Fruit fly (Drosophila melanogaster) whole organism, embryonic: ENCODE measurements around the gene chif.

ENCODE experiments used
- Aef1 ChIP-seq: fragments of 200-800 bp; sonication (Bioruptor generic); IDR thresholded peaks from 3 replicates; pipeline ENCODE4 v1.3.6; 2022; ENCODE audit warnings: missing biosample characterization, missing genetic modification characterization
- Bdp1 ChIP-seq: fragments of 200-800 bp; sonication (Bioruptor generic); optimal IDR thresholded peaks from 3 replicates; lab custom pipeline; 2016; ENCODE audit warnings: missing biosample characterization, missing genetic modification characterization
- CG10147 ChIP-seq: fragments of 200-800 bp; sonication (Bioruptor generic); optimal IDR thresholded peaks from 2 replicates; lab custom pipeline; 2019; ENCODE audit warnings: missing biosample characterization, mild to moderate bottlenecking, missing genetic modification characterization, moderate library complexity
- CG10462 ChIP-seq: fragments of 200-800 bp; sonication (Bioruptor generic); optimal IDR thresholded peaks from 2 replicates; lab custom pipeline; 2016; ENCODE audit warnings: missing biosample characterization, missing genetic modification characterization
- CG11085 ChIP-seq: fragments of 200-800 bp; sonication (Bioruptor generic); IDR thresholded peaks from 2 replicates; pipeline ENCODE4 v1.3.6; 2022; ENCODE audit warnings: missing biosample characterization, missing genetic modification characterization
- CG12942 ChIP-seq: fragments of 200-800 bp; sonication (Bioruptor generic); optimal IDR thresholded peaks from 3 replicates; lab custom pipeline; 2016; ENCODE audit warnings: missing biosample characterization, missing genetic modification characterization
- CG15073 ChIP-seq: fragments of 200-800 bp; sonication (Bioruptor generic); optimal IDR thresholded peaks from 2 replicates; lab custom pipeline; 2016; ENCODE audit warnings: missing biosample characterization, missing genetic modification characterization
- CG17912 ChIP-seq: fragments of 200-800 bp; sonication (Bioruptor generic); optimal IDR thresholded peaks from 2 replicates; lab custom pipeline; 2018; ENCODE audit warnings: missing biosample characterization, mild to moderate bottlenecking, missing genetic modification characterization
- CG33557 ChIP-seq: fragments of 200-800 bp; sonication (Bioruptor generic); optimal IDR thresholded peaks from 2 replicates; lab custom pipeline; 2019; ENCODE audit warnings: missing biosample characterization, mild to moderate bottlenecking, missing genetic modification characterization, moderate library complexity
- CG34224 ChIP-seq: fragments of 200-800 bp; sonication (Bioruptor generic); IDR thresholded peaks from 3 replicates; pipeline ENCODE4 v1.3.6; 2022; ENCODE audit warnings: missing biosample characterization, missing genetic modification characterization; ENCODE audit not compliant: partially characterized antibody
- CG34422 ChIP-seq: fragments of 200-800 bp; sonication (Bioruptor generic); IDR thresholded peaks from 3 replicates; pipeline ENCODE4 v1.3.6; 2022; ENCODE audit warnings: missing biosample characterization, missing genetic modification characterization
- CG5180 ChIP-seq: fragments of 200-800 bp; sonication (Bioruptor generic); optimal IDR thresholded peaks from 3 replicates; lab custom pipeline; 2017; ENCODE audit warnings: missing biosample characterization, missing genetic modification characterization, mild to moderate bottlenecking, moderate library complexity, missing genetic modification reagents
- CG5953 ChIP-seq: fragments of 200-800 bp; sonication (Bioruptor generic); IDR thresholded peaks from 2 replicates; pipeline ENCODE4 v1.3.6; 2022; ENCODE audit warnings: missing biosample characterization, missing genetic modification characterization
- CG6813 ChIP-seq: fragments of 200-800 bp; sonication (Bioruptor generic); optimal IDR thresholded peaks from 2 replicates; lab custom pipeline; 2017; ENCODE audit warnings: missing biosample characterization, missing genetic modification characterization, mild to moderate bottlenecking, moderate library complexity, missing genetic modification reagents
- CG7928 ChIP-seq: fragments of 200-800 bp; sonication (Bioruptor generic); optimal IDR thresholded peaks from 2 replicates; lab custom pipeline; 2017; ENCODE audit warnings: missing biosample characterization, mild to moderate bottlenecking, missing genetic modification characterization
- CG9215 ChIP-seq: fragments of 200-800 bp; sonication (Bioruptor generic); IDR thresholded peaks from 2 replicates; pipeline ENCODE4 v1.3.6; 2022; ENCODE audit warnings: missing biosample characterization, missing genetic modification characterization
- CG9797 ChIP-seq: fragments of 200-800 bp; sonication (Bioruptor generic); optimal IDR thresholded peaks from 3 replicates; lab custom pipeline; 2018; ENCODE audit warnings: missing biosample characterization, mild to moderate bottlenecking, missing genetic modification characterization
- CHES-1-like ChIP-seq: fragments of 200-800 bp; sonication (Bioruptor generic); optimal IDR thresholded peaks from 2 replicates; lab custom pipeline; 2016; ENCODE audit warnings: missing biosample characterization, missing genetic modification characterization
- CkIIα-i1 ChIP-seq: fragments of 200-800 bp; sonication (Bioruptor generic); IDR thresholded peaks from 2 replicates; pipeline ENCODE4 v1.3.6; 2022; ENCODE audit warnings: missing biosample characterization, missing genetic modification characterization
- Deaf1 ChIP-seq: fragments of 200-800 bp; optimal IDR thresholded peaks from 3 replicates; lab custom pipeline; 2019; ENCODE audit warnings: missing biosample characterization, mild to moderate bottlenecking, missing genetic modification characterization, moderate library complexity
- HLH4C ChIP-seq: fragments of 200-800 bp; sonication (Bioruptor generic); IDR thresholded peaks from 3 replicates; pipeline ENCODE4 v1.3.6; 2022; ENCODE audit warnings: missing biosample characterization, missing genetic modification characterization; ENCODE audit not compliant: partially characterized antibody
- HLH54F ChIP-seq: fragments of 200-800 bp; sonication (Bioruptor generic); optimal IDR thresholded peaks from 3 replicates; lab custom pipeline; 2016; ENCODE audit warnings: missing biosample characterization, missing genetic modification characterization
- Jarid2 ChIP-seq: fragments of 200-800 bp; sonication (Bioruptor generic); optimal IDR thresholded peaks from 3 replicates; lab custom pipeline; 2017; ENCODE audit warnings: mild to moderate bottlenecking, missing biosample characterization, missing genetic modification reagents, missing genetic modification characterization
- MBD-R2 ChIP-seq: fragments of 200-800 bp; sonication (Bioruptor generic); IDR thresholded peaks from 2 replicates; pipeline ENCODE4 v1.3.6; 2022; ENCODE audit warnings: missing biosample characterization, missing genetic modification characterization
- MESR4 ChIP-seq: fragments of 200-800 bp; sonication (Bioruptor generic); optimal IDR thresholded peaks from 2 replicates; lab custom pipeline; 2018; ENCODE audit warnings: missing biosample characterization, mild to moderate bottlenecking, missing genetic modification characterization, moderate library complexity
- NK7.1 ChIP-seq: fragments of 200-800 bp; sonication (Bioruptor generic); optimal IDR thresholded peaks from 3 replicates; lab custom pipeline; 2016; ENCODE audit warnings: missing biosample characterization, missing genetic modification characterization
- PHDP ChIP-seq: fragments of 200-800 bp; sonication (Bioruptor generic); optimal IDR thresholded peaks from 3 replicates; lab custom pipeline; 2018; ENCODE audit warnings: missing biosample characterization, mild to moderate bottlenecking, missing genetic modification characterization, moderate library complexity
- Pdp1 ChIP-seq, 2 experiments: fragments of 200-800 bp; sonication (Bioruptor generic); optimal IDR thresholded peaks; 3 replicates each; lab custom pipeline; 2016; ENCODE audit warnings: missing biosample characterization in 2 of 2, missing genetic modification characterization in 2 of 2, mild to moderate bottlenecking in 1 of 2, moderate library complexity in 1 of 2
- Ptx1 ChIP-seq: fragments of 200-800 bp; sonication (Bioruptor generic); IDR thresholded peaks from 2 replicates; pipeline ENCODE4 v1.3.6; 2022; ENCODE audit warnings: missing biosample characterization, missing genetic modification characterization
- Scr ChIP-seq: fragments of 200-800 bp; sonication (Bioruptor generic); IDR thresholded peaks from 2 replicates; pipeline ENCODE4 v1.3.6; 2022; ENCODE audit warnings: missing biosample characterization, missing genetic modification characterization; ENCODE audit not compliant: partially characterized antibody
- Side ChIP-seq: fragments of 200-800 bp; sonication (Bioruptor generic); optimal IDR thresholded peaks from 2 replicates; lab custom pipeline; 2016; ENCODE audit warnings: missing biosample characterization, missing genetic modification characterization
- Vsx1 ChIP-seq: fragments of 200-800 bp; sonication (Bioruptor generic); optimal IDR thresholded peaks from 2 replicates; lab custom pipeline; 2017; ENCODE audit warnings: missing biosample characterization, mild to moderate bottlenecking, missing genetic modification characterization, missing genetic modification reagents
- bigmax ChIP-seq: fragments of 200-800 bp; sonication (Bioruptor generic); optimal IDR thresholded peaks from 2 replicates; lab custom pipeline; 2018; ENCODE audit warnings: missing biosample characterization, mild to moderate bottlenecking, missing genetic modification characterization
- cas ChIP-seq: fragments of 200-800 bp; sonication (Bioruptor generic); IDR thresholded peaks from 2 replicates; pipeline ENCODE4 v1.3.6; 2022; ENCODE audit warnings: missing biosample characterization, missing genetic modification characterization
- chn ChIP-seq: fragments of 200-800 bp; sonication (Bioruptor generic); optimal IDR thresholded peaks from 2 replicates; lab custom pipeline; 2016; ENCODE audit warnings: missing biosample characterization, missing genetic modification characterization
- dmrt99B ChIP-seq: fragments of 200-800 bp; sonication (Bioruptor generic); optimal IDR thresholded peaks from 2 replicates; lab custom pipeline; 2018; ENCODE audit warnings: missing biosample characterization, mild to moderate bottlenecking, missing genetic modification characterization, moderate library complexity
- en ChIP-seq: fragments of 200-800 bp; sonication (Bioruptor generic); optimal IDR thresholded peaks from 2 replicates; lab custom pipeline; 2016; ENCODE audit warnings: missing biosample characterization, missing genetic modification characterization
- fd3F ChIP-seq: fragments of 200-800 bp; sonication (Bioruptor generic); optimal IDR thresholded peaks from 2 replicates; lab custom pipeline; 2018; ENCODE audit warnings: missing biosample characterization, mild to moderate bottlenecking, missing genetic modification characterization, moderate library complexity
- grau ChIP-seq: fragments of 200-800 bp; optimal IDR thresholded peaks from 3 replicates; lab custom pipeline; 2019; ENCODE audit warnings: missing biosample characterization, mild to moderate bottlenecking, missing genetic modification characterization, moderate library complexity
- knrl ChIP-seq: fragments of 200-800 bp; sonication (Bioruptor generic); IDR thresholded peaks from 3 replicates; pipeline ENCODE4 v1.3.6; 2022; ENCODE audit warnings: missing biosample characterization, missing genetic modification characterization; ENCODE audit not compliant: partially characterized antibody
- mld ChIP-seq: fragments of 200-800 bp; sonication (Bioruptor generic); IDR thresholded peaks from 3 replicates; pipeline ENCODE4 v1.3.6; 2022; ENCODE audit warnings: missing biosample characterization, missing genetic modification characterization; ENCODE audit not compliant: partially characterized antibody
- oc ChIP-seq: fragments of 200-800 bp; sonication (Bioruptor generic); optimal IDR thresholded peaks from 2 replicates; lab custom pipeline; 2018; ENCODE audit warnings: missing biosample characterization, mild to moderate bottlenecking, missing genetic modification characterization, moderate library complexity
- onecut ChIP-seq: fragments of 200-800 bp; sonication (Bioruptor generic); IDR thresholded peaks from 2 replicates; pipeline ENCODE4 v1.3.6; 2022; ENCODE audit warnings: missing biosample characterization, missing genetic modification characterization
- seq ChIP-seq: fragments of 200-800 bp; sonication (Bioruptor generic); IDR thresholded peaks from 2 replicates; pipeline ENCODE4 v1.3.6; 2022; ENCODE audit warnings: missing biosample characterization, missing genetic modification characterization
- sima ChIP-seq: fragments of 200-800 bp; sonication (Bioruptor generic); optimal IDR thresholded peaks from 2 replicates; lab custom pipeline; 2016; ENCODE audit warnings: missing biosample characterization, missing genetic modification characterization
- slou ChIP-seq: fragments of 200-800 bp; sonication (Bioruptor generic); optimal IDR thresholded peaks from 3 replicates; lab custom pipeline; 2016; ENCODE audit warnings: missing biosample characterization, missing genetic modification characterization
- ssp ChIP-seq: fragments of 200-800 bp; sonication (Bioruptor generic); IDR thresholded peaks from 2 replicates; pipeline ENCODE4 v1.3.6; 2022; ENCODE audit warnings: missing biosample characterization, missing genetic modification characterization
- twi ChIP-seq: fragments of 200-800 bp; optimal IDR thresholded peaks from 2 replicates; lab custom pipeline; 2019; ENCODE audit warnings: missing biosample characterization, mild to moderate bottlenecking, missing genetic modification characterization, moderate library complexity
- vfl ChIP-seq: fragments of 200-800 bp; sonication (Bioruptor generic); optimal IDR thresholded peaks from 2 replicates; lab custom pipeline; 2016; ENCODE audit warnings: missing biosample characterization, missing genetic modification characterization

Gene chif

DNA sequence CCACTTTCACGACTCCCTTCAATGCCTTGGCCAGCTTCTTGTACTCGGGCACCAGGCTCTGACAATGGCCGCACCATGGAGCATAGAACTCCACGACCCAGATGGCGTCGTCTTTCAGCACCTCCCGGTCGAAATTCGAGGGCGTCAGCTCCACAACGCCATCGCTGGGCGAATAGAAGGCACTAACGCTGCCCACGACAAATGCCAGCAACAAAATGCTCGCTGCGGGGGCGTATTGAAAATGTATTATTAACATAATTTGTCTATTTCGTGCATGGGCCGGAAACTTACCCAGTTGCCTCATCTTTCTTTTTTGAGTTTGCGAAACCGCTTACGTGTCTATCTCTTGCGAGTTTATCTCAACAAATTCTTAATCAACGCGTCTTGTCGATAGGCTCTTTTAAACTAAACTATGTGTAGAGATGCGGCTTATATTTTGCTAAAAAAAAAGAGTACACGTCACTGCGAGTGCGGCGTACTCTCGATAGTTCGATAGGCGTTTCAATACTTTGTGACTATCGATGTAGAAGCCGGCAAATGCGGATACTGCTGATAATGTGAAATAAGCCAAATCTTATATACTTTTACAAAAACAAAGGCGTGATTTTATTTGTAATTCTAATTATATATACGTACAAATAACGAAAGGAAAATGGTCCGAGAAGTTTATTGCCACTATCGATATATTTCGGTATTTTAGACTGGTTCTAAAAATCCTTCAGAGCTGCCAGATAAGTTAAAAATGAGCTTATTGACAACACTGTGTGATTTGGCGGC is 4.0 kb upstream of the chif start, which contains the start of gene CaBP1 (continued):
- no peak for TF ChIP-seq dmrt99B (tag; lab: Kevin White, UChicago)
- no peak for TF ChIP-seq CG33557 (GFP tag; lab: Kevin White, UChicago)
- no peak for TF ChIP-seq Side
- no peak for TF ChIP-seq HLH54F (GFP tag; lab: Kevin White, UChicago)
- no peak for TF ChIP-seq CkIIα-i1
- no peak for TF ChIP-seq onecut (GFP tag; lab: Robert Waterston, UW)
- TF ChIP-seq CG15073: no peak
- TF ChIP-seq CG7928: no peak
- TF ChIP-seq CG12942 (GFP tag; lab: Kevin White, UChicago): no peak
- no peak for TF ChIP-seq twi
- TF ChIP-seq CG11085 (GFP tag; lab: Robert Waterston, UW): no peak
- TF ChIP-seq CG10462: no peak
- TF ChIP-seq sima: no peak
- no peak for TF ChIP-seq Vsx1 (GFP tag; lab: Kevin White, UChicago)
- no peak for TF ChIP-seq CG5953
- TF ChIP-seq Scr (GFP tag; lab: Robert Waterston, UW): peak; percentile 98
- TF ChIP-seq MESR4 (GFP tag; lab: Kevin White, UChicago): peak; percentile 71
- TF ChIP-seq MBD-R2: no peak
- no peak for TF ChIP-seq bigmax (GFP tag; lab: Kevin White, UChicago)
- peak; percentile 24 for TF ChIP-seq CG9797 (GFP tag; lab: Kevin White, UChicago)
- no peak for TF ChIP-seq Aef1 (GFP tag; lab: Robert Waterston, UW)
- no peak for TF ChIP-seq cas (GFP tag; lab: Robert Waterston, UW)
- TF ChIP-seq knrl (GFP tag; lab: Robert Waterston, UW): peak; percentile 93
- peak; percentile 76; the same call in 2 of the 3 replicates for TF ChIP-seq mld (GFP tag; lab: Robert Waterston, UW)
- TF ChIP-seq grau: no peak
- TF ChIP-seq PHDP (tag; lab: Kevin White, UChicago): no peak
- no peak for TF ChIP-seq en
- no peak for TF ChIP-seq NK7.1 (GFP tag; lab: Kevin White, UChicago)
- peak; percentile 98 for TF ChIP-seq CG34224
- no peak for TF ChIP-seq chn (GFP tag; lab: Kevin White, UChicago)
- TF ChIP-seq CG9215 (GFP tag; lab: Robert Waterston, UW): no peak
- no peak for TF ChIP-seq ssp (GFP tag; lab: Robert Waterston, UW)
- no peak for TF ChIP-seq Ptx1 (GFP tag; lab: Robert Waterston, UW)
- no peak for TF ChIP-seq fd3F (GFP tag; lab: Kevin White, UChicago)
- no peak for TF ChIP-seq CG6813 (GFP tag; lab: Kevin White, UChicago)
- TF ChIP-seq CG34422: no peak; the same call in 2 of the 3 replicates
- TF ChIP-seq oc (tag; lab: Kevin White, UChicago): no peak
- peak; percentile 27 for TF ChIP-seq Jarid2 (GFP tag; lab: Kevin White, UChicago)
- peak in 1 of 2 experiments; percentile 25 for TF ChIP-seq Pdp1 (GFP tag; optimal IDR thresholded peaks at IDR 0.05; lab: Kevin White, UChicago)
- TF ChIP-seq CHES-1-like: no peak
- TF ChIP-seq seq (GFP tag; lab: Robert Waterston, UW): no peak
- TF ChIP-seq slou: no peak
- no peak for TF ChIP-seq vfl (GFP tag; lab: Kevin White, UChicago)
- TF ChIP-seq CG10147 (GFP tag; lab: Kevin White, UChicago): peak; percentile 19
- TF ChIP-seq Deaf1 (tag; lab: Kevin White, UChicago): no peak
- no peak for TF ChIP-seq Bdp1
- TF ChIP-seq CG17912 (GFP tag; lab: Kevin White, UChicago): no peak
- peak; percentile 93 for TF ChIP-seq HLH4C (GFP tag; lab: Robert Waterston, UW)
- no peak for TF ChIP-seq CG5180 (GFP tag; lab: Kevin White, UChicago)
